Fruit fly (Drosophila melanogaster) whole organism: ENCODE results near the gene CG8814.

Experiments
- CG8478 ChIP-seq: fragments of >200 bp; optimal IDR thresholded peaks from 2 replicates; lab custom pipeline; 2018; ENCODE audit warnings: inconsistent platforms
- pan ChIP-seq: fragments of >200 bp; optimal IDR thresholded peaks from 2 replicates; lab custom pipeline; 2017
- psq ChIP-seq: fragments of >200 bp; optimal IDR thresholded peaks from 2 replicates; lab custom pipeline; 2017

dm6 chr2L:2862621-2862962 lies 12.1 kb upstream of the CG8814 start:
- TF ChIP-seq psq (lab: Kevin White, UChicago) (no peak), CG8478 (no peak), pan (lab: Kevin White, UChicago) (no peak)
